Fruit fly (Drosophila melanogaster) whole organism, pupa: Measurements from ENCODE around the gene CG10750.

Experiments
- CG12605 ChIP-seq: fragments of 200-800 bp; sonication (Bioruptor generic); IDR thresholded peaks from 2 replicates; pipeline ENCODE4 v1.3.6; 2022; ENCODE audit warnings: missing biosample characterization, missing genetic modification characterization
- CG17806 ChIP-seq: fragments of 200-800 bp; sonication (Bioruptor generic); optimal IDR thresholded peaks from 2 replicates; lab custom pipeline; 2018; ENCODE audit warnings: missing biosample characterization, mild to moderate bottlenecking, missing genetic modification characterization, moderate library complexity
- CG8159 ChIP-seq: fragments of 200-800 bp; sonication (Bioruptor generic); optimal IDR thresholded peaks from 3 replicates; lab custom pipeline; 2018; ENCODE audit warnings: missing biosample characterization, mild to moderate bottlenecking, missing genetic modification characterization, moderate library complexity
- CG9948 ChIP-seq: fragments of 200-800 bp; sonication (Bioruptor generic); optimal IDR thresholded peaks from 2 replicates; lab custom pipeline; 2018; ENCODE audit warnings: missing biosample characterization, mild to moderate bottlenecking, missing genetic modification characterization, moderate library complexity
- Pif1A ChIP-seq: fragments of 200-800 bp; sonication (Bioruptor generic); optimal IDR thresholded peaks from 3 replicates; lab custom pipeline; 2016; ENCODE audit warnings: missing biosample characterization, missing genetic modification characterization
- Snoo ChIP-seq: fragments of 200-800 bp; sonication (Bioruptor generic); optimal IDR thresholded peaks from 3 replicates; lab custom pipeline; 2017; ENCODE audit warnings: missing biosample characterization, mild to moderate bottlenecking, missing genetic modification characterization, inconsistent platforms

- TF ChIP-seq CG8159 (no peak), Pif1A (no peak), Snoo (tag; lab: Kevin White, UChicago) (no peak), CG17806 (tag; lab: Kevin White, UChicago) (no peak), CG12605 (no peak), CG9948 (tag; lab: Kevin White, UChicago) (no peak)
Observed at dm6 chr2L:19341074-19341806, 41.2 kb downstream of the CG10750 start.
